Fruit fly (Drosophila melanogaster): ENCODE data around the gene CG4259.
A peak's percentile ranks its signal among the peaks of the same experiment; 100 is the strongest.

The CG4259 gene

dm6 chr2L:2129137-2129536 lies at the start of gene CG4259:
Gene CG4259, minus strand, starts transcription at chr2L:2129237.
- TF ChIP-seq Kr (GFP tag; optimal IDR thresholded peaks at IDR 0.05) (no peak), CG8359 (GFP tag; optimal IDR thresholded peaks at IDR 0.05; ENCODE audit: borderline replicate concordance) (no peak), BEAF-32 (GFP tag; optimal IDR thresholded peaks at IDR 0.05) (no peak), CG13287 (GFP tag; IDR thresholded peaks at IDR 0.05; ENCODE audit: partially characterized antibody) (no peak), CG33557 (GFP tag; optimal IDR thresholded peaks at IDR 0.05) (no peak), CG17802 (tag; optimal IDR thresholded peaks at IDR 0.05) (no peak), CG5245 (GFP tag; optimal IDR thresholded peaks at IDR 0.05) (no peak), klu (GFP tag; IDR thresholded peaks at IDR 0.05) (no peak), CG9932 (GFP tag; IDR thresholded peaks at IDR 0.05) (no peak), H2.0 (GFP tag; IDR thresholded peaks at IDR 0.05) (no peak), CG15479 (GFP tag; optimal IDR thresholded peaks at IDR 0.05) (no peak), H15 (GFP tag; IDR thresholded peaks at IDR 0.05) (no peak), sima (GFP tag; optimal IDR thresholded peaks at IDR 0.05) (no peak)

dm6 chr2L:2178810-2179143 lies 49.7 kb upstream of the CG4259 start:
- no peak for TF ChIP-seq zen (tag; optimal IDR thresholded peaks at IDR 0.05)
- no peak for TF ChIP-seq CHES-1-like (GFP tag; optimal IDR thresholded peaks at IDR 0.05)
- TF ChIP-seq Meics (GFP tag; optimal IDR thresholded peaks at IDR 0.05): no peak
- no peak for TF ChIP-seq caup (GFP tag; optimal IDR thresholded peaks at IDR 0.05; ENCODE audit: severe bottlenecking)
- TF ChIP-seq Oli (tag; optimal IDR thresholded peaks at IDR 0.05): peak; percentile 3
- no peak for TF ChIP-seq Hmx (GFP tag; optimal IDR thresholded peaks at IDR 0.05)
- no peak for TF ChIP-seq CG4328 (GFP tag; optimal IDR thresholded peaks at IDR 0.05)
- peak; percentile 50 for TF ChIP-seq grn (GFP tag; optimal IDR thresholded peaks at IDR 0.05)
- 0 out of 2 replicates have a peak, but pooled peaks have one; percentile 4 for TF ChIP-seq CG14014 (GFP tag; IDR thresholded peaks at IDR 0.05)
- TF ChIP-seq nerfin-2 (GFP tag; IDR thresholded peaks at IDR 0.05; ENCODE audit: partially characterized antibody): no peak
- TF ChIP-seq slbo (GFP tag; IDR thresholded peaks at IDR 0.05): no peak
- TF ChIP-seq Trl (optimal IDR thresholded peaks at IDR 0.05): peak; percentile 82 to 85
- TF ChIP-seq Trl (GFP tag; optimal IDR thresholded peaks at IDR 0.05): no peak
- no peak for TF ChIP-seq crol (GFP tag; IDR thresholded peaks at IDR 0.05)
- TF ChIP-seq B-H1 (GFP tag; IDR thresholded peaks at IDR 0.05): no peak
- no peak for TF ChIP-seq CG32532 (GFP tag; IDR thresholded peaks at IDR 0.05)
- TF ChIP-seq CG8281 (tag; optimal IDR thresholded peaks at IDR 0.05): no peak
- no peak for TF ChIP-seq Neu2 (GFP tag; optimal IDR thresholded peaks at IDR 0.05; ENCODE audit: borderline replicate concordance)
- TF ChIP-seq CG12071 (GFP tag; optimal IDR thresholded peaks at IDR 0.05): no peak
- no peak for TF ChIP-seq ind (GFP tag; optimal IDR thresholded peaks at IDR 0.05)
- TF ChIP-seq CG10274 (GFP tag; optimal IDR thresholded peaks at IDR 0.05): no peak
- TF ChIP-seq CTCF (GFP tag; optimal IDR thresholded peaks at IDR 0.05): no peak
- no peak for TF ChIP-seq CG34224 (GFP tag; IDR thresholded peaks at IDR 0.05; ENCODE audit: partially characterized antibody)
- TF ChIP-seq run (tag; optimal IDR thresholded peaks at IDR 0.05): no peak
- no peak for TF ChIP-seq CG11247 (GFP tag; IDR thresholded peaks at IDR 0.05)
- TF ChIP-seq oc (tag; optimal IDR thresholded peaks at IDR 0.05): no peak
- TF ChIP-seq grau (tag; optimal IDR thresholded peaks at IDR 0.05): peak; percentile 75
- no peak; the same call in 2 of the 3 replicates for TF ChIP-seq row (GFP tag; IDR thresholded peaks at IDR 0.05)
- peak; percentile 18 for TF ChIP-seq CG2120 (GFP tag; optimal IDR thresholded peaks at IDR 0.05)
- 0 out of 2 replicates have a peak, but pooled peaks have one; percentile 20 for TF ChIP-seq CG5953 (GFP tag; IDR thresholded peaks at IDR 0.05)
- TF ChIP-seq Dek (tag; optimal IDR thresholded peaks at IDR 0.05): no peak
- TF ChIP-seq CG10267 (tag; optimal IDR thresholded peaks at IDR 0.05): no peak
- no peak for TF ChIP-seq CG2889 (GFP tag; IDR thresholded peaks at IDR 0.05)
- peak; percentile 15 for TF ChIP-seq yki (optimal IDR thresholded peaks at IDR 0.05)
- no peak for TF ChIP-seq Med (GFP tag)
- TF ChIP-seq CG9215 (GFP tag; IDR thresholded peaks at IDR 0.05): no peak
- TF ChIP-seq bab2 (GFP tag; optimal IDR thresholded peaks at IDR 0.05): no peak
- TF ChIP-seq Doc2 (GFP tag; IDR thresholded peaks at IDR 0.05): no peak
- TF ChIP-seq CG13287 (GFP tag; IDR thresholded peaks at IDR 0.05; ENCODE audit: partially characterized antibody): no peak
- TF ChIP-seq Ada2b (GFP tag; IDR thresholded peaks at IDR 0.05): peak; percentile 21; the same call in 1 of the 2 replicates
